Fruit fly (Drosophila melanogaster): Measurements from ENCODE around the gene CG7031.

Gene CG7031

dm6 chr3R:22760988-22761387 is 43.1 kb upstream of the CG7031 start, which contains the start of gene Nepl13:
Gene Nepl13 (minus strand): TSS chr3R:22761076.
- no peak for TF ChIP-seq Nf-YC (tag; optimal IDR thresholded peaks at IDR 0.05)
- peak; percentile 52 for TF ChIP-seq CG34376 (GFP tag; optimal IDR thresholded peaks at IDR 0.05)
- no peak for TF ChIP-seq mam (GFP tag; optimal IDR thresholded peaks at IDR 0.05)
- TF ChIP-seq eve (GFP tag; optimal IDR thresholded peaks at IDR 0.05): no peak
- peak; percentile 0 for TF ChIP-seq sug (tag; optimal IDR thresholded peaks at IDR 0.05)
- no peak for TF ChIP-seq BEAF-32 (GFP tag; optimal IDR thresholded peaks at IDR 0.05)

dm6 chr3R:22763587-22763986 is 40.5 kb upstream of the CG7031 start, which contains the start of gene Nepl14:
Gene Nepl14 (minus strand): TSS chr3R:22763711.
- TF ChIP-seq CG34376 (GFP tag; optimal IDR thresholded peaks at IDR 0.05) (peak; percentile 46), CG12769 (tag; optimal IDR thresholded peaks at IDR 0.05) (no peak)

dm6 chr3R:22766072-22766471 is 38.0 kb upstream of the CG7031 start, which contains the start of gene Nepl15:
Gene Nepl15 (minus strand): TSS chr3R:22766172.
- TF ChIP-seq H15 (GFP tag; IDR thresholded peaks at IDR 0.05) (no peak), Ets65A (GFP tag) (peak; percentile 23), CG6765 (GFP tag; optimal IDR thresholded peaks at IDR 0.05) (no peak)

- no peak for TF ChIP-seq CG9817 (tag; optimal IDR thresholded peaks at IDR 0.05)
- TF ChIP-seq sens (GFP tag): peak; percentile 38
These were observed 36.5 kb upstream of the CG7031 start, which contains the start of gene CG13841 for dm6 chr3R:22767599-22767998. Gene CG13841 (minus strand): TSS chr3R:22767699.

dm6 chr3R:22768633-22769032 is 35.5 kb upstream of the CG7031 start, which contains the start of gene CG43091:
Gene CG43091 (minus strand): TSS chr3R:22768733.
- peak; percentile 37 for TF ChIP-seq sens (GFP tag)
- no peak for TF ChIP-seq Dll (GFP tag; IDR thresholded peaks at IDR 0.05; ENCODE audit: partially characterized antibody)

- TF ChIP-seq vvl (GFP tag; IDR thresholded peaks at IDR 0.05) (no peak), Hey (tag; optimal IDR thresholded peaks at IDR 0.05) (no peak), aop (GFP tag; IDR thresholded peaks at IDR 0.05) (no peak), CG6254 (GFP tag; optimal IDR thresholded peaks at IDR 0.05) (no peak), dysf (GFP tag; IDR thresholded peaks at IDR 0.05) (no peak), CG14965 (GFP tag; optimal IDR thresholded peaks at IDR 0.05; ENCODE audit: borderline replicate concordance) (no peak), Atf-2 (GFP tag; optimal IDR thresholded peaks at IDR 0.05) (no peak), CG14014 (GFP tag; IDR thresholded peaks at IDR 0.05) (no peak), D (optimal IDR thresholded peaks at IDR 0.05) (no peak), D (GFP tag; optimal IDR thresholded peaks at IDR 0.05) (no peak), ap (GFP tag; IDR thresholded peaks at IDR 0.05) (no peak), amos (GFP tag; IDR thresholded peaks at IDR 0.05; ENCODE audit: partially characterized antibody) (no peak), CG11696 (GFP tag; IDR thresholded peaks at IDR 0.05) (no peak), nau (GFP tag; optimal IDR thresholded peaks at IDR 0.05) (no peak), sens-2 (GFP tag; IDR thresholded peaks at IDR 0.05) (no peak), Sry-δ (GFP tag; optimal IDR thresholded peaks at IDR 0.05) (no peak), sqz (GFP tag; optimal IDR thresholded peaks at IDR 0.05) (no peak), Asciz (GFP tag; optimal IDR thresholded peaks at IDR 0.05) (no peak), Chrac-16 (GFP tag; optimal IDR thresholded peaks at IDR 0.05) (no peak), Fer3 (tag; optimal IDR thresholded peaks at IDR 0.05) (no peak), CG1792 (GFP tag; optimal IDR thresholded peaks at IDR 0.05) (no peak)
These were observed 34.5 kb upstream of the CG7031 start, which contains the start of gene CG43092 for dm6 chr3R:22769567-22769966. Gene CG43092 (minus strand): TSS chr3R:22769667.
